Worm (Caenorhabditis elegans) whole organism, L4/young adult: ENCODE results near the gene C28A5.2.

Experiments
- dao-5 ChIP-seq: sonication (generic microtip); optimal IDR thresholded peaks from 2 replicates; lab custom pipeline; 2016; ENCODE audit warnings: missing genotype, missing genetic modification characterization, moderate library complexity, missing compliant biosample characterization
- him-1 ChIP-seq: sonication (generic microtip); optimal IDR thresholded peaks from 2 replicates; lab custom pipeline; 2016; ENCODE audit warnings: missing genotype, missing genetic modification reagents, missing genetic modification characterization, missing compliant biosample characterization

DNA sequence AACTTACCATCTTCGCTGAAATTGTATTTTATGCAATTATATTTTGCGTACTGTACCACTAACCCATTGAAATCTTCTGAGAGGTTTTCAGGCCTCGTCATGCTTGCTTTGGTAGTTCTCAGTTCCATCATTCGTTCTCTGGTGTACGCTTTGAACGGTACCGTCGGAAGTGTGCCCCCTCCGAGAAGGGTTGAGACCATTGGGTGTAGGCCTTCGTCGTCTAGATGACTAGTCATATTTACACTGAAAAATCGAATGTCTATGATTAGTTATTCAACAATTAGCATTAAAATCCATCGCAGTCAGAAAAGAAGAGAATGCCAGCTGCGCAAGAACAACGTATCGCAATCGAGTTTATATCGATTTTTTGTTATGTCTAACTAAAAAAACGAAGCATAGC lies 35.6 kb upstream of the C28A5.2 start, which contains the start of gene ifet-1:
- no peak for TF ChIP-seq him-1 (tag; lab: Kevin White, UChicago)
- TF ChIP-seq dao-5, result no peak
